Worm (Caenorhabditis elegans): ENCODE measurements around the gene nhr-149.

The nhr-149 gene

DNA sequence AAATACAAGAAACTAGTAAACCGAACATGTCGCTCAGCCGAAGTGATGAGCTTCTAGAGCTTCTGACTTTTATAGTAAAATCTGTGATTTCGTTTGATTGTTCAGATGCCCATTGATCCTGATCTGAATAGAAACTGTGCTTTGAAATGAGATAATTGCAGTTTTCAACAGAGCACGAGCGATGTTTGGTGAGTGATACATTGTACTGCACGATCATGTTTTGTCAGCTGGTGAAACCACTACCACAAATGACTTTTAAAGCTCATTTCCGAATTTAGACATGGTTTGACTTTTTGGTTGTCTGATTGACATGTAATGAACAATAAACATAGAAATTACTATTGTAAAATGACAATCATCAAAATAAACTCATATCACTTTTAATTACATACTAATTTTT, 6.0 kb upstream of the nhr-149 start, which contains the start of gene tag-293:
TSS of gene tag-293 (minus strand) at position 101 of the 400 bp plus-strand sequence.
- no peak for TF ChIP-seq egl-18 (GFP tag; IDR thresholded peaks at IDR 0.05)
- TF ChIP-seq aptf-2 (GFP tag; conservative IDR thresholded peaks at IDR 0.05): no peak
- TF ChIP-seq F33H1.4 (GFP tag; IDR thresholded peaks at IDR 0.05): no peak
- no peak for TF ChIP-seq unc-62 (GFP tag; optimal IDR thresholded peaks at IDR 0.05)
- TF ChIP-seq ceh-27 (GFP tag; optimal IDR thresholded peaks at IDR 0.05): no peak
- no peak for TF ChIP-seq zim-3 (tag; optimal IDR thresholded peaks at IDR 0.05)
- TF ChIP-seq aptf-3 (GFP tag; IDR thresholded peaks at IDR 0.05): no peak
- TF ChIP-seq madf-8 (GFP tag; conservative IDR thresholded peaks at IDR 0.05): no peak
- no peak for TF ChIP-seq attf-5 (GFP tag; optimal IDR thresholded peaks at IDR 0.05)
- no peak for TF ChIP-seq nfya-1 (tag; optimal IDR thresholded peaks at IDR 0.05; ENCODE audit: borderline replicate concordance, insufficient read depth)
- TF ChIP-seq nhr-90 (tag; optimal IDR thresholded peaks at IDR 0.05): no peak
- no peak for TF ChIP-seq egl-44 (GFP tag; IDR thresholded peaks at IDR 0.05)
- TF ChIP-seq mes-4 (tag; optimal IDR thresholded peaks at IDR 0.05): no peak
- no peak for TF ChIP-seq somi-1 (GFP tag; optimal IDR thresholded peaks at IDR 0.05)

- TF ChIP-seq mel-28 (tag; optimal IDR thresholded peaks at IDR 0.05; ENCODE audit: borderline replicate concordance) (no peak), egl-44 (GFP tag; IDR thresholded peaks at IDR 0.05) (no peak), dpl-1 (GFP tag; optimal IDR thresholded peaks at IDR 0.05) (no peak), B0336.3 (GFP tag; IDR thresholded peaks at IDR 0.05) (no peak), athp-1 (tag; optimal IDR thresholded peaks at IDR 0.05) (no peak), egl-18 (GFP tag; IDR thresholded peaks at IDR 0.05) (no peak), Y53F4B.3 (GFP tag; IDR thresholded peaks at IDR 0.05) (no peak), dpff-1 (tag; optimal IDR thresholded peaks at IDR 0.05) (no peak), mes-4 (tag; optimal IDR thresholded peaks at IDR 0.05) (no peak), madf-3 (GFP tag; IDR thresholded peaks at IDR 0.05) (no peak), snpc-1.1 (tag; optimal IDR thresholded peaks at IDR 0.05; ENCODE audit: insufficient read depth) (no peak), B0035.1 (tag; optimal IDR thresholded peaks at IDR 0.05) (no peak), mxl-1 (tag; optimal IDR thresholded peaks at IDR 0.05) (no peak), aptf-2 (GFP tag; conservative IDR thresholded peaks at IDR 0.05) (no peak), lag-1 (GFP tag; IDR thresholded peaks at IDR 0.05) (no peak), attf-5 (GFP tag; optimal IDR thresholded peaks at IDR 0.05) (no peak), tlf-1 (GFP tag; optimal IDR thresholded peaks at IDR 0.05) (no peak), B0019.2 (GFP tag; conservative IDR thresholded peaks at IDR 0.05) (no peak), nhr-80 (tag; optimal IDR thresholded peaks at IDR 0.05) (no peak), lsl-1 (GFP tag; optimal IDR thresholded peaks at IDR 0.05) (no peak)
Observed at ce11 chrV:7353602-7354001, 4.2 kb upstream of the nhr-149 start.

ce11 chrV:7352186-7353053, 3.0 kb upstream of the nhr-149 start, which contains the start of the genes srh-231 and srh-275:
Gene srh-231 (minus strand): TSS chrV:7352236.
Gene srh-275 (plus strand): TSS chrV:7353003.
- TF ChIP-seq bed-1 (GFP tag; IDR thresholded peaks at IDR 0.05) (no peak), fkh-3 (tag; optimal IDR thresholded peaks at IDR 0.05) (no peak), B0336.3 (GFP tag; IDR thresholded peaks at IDR 0.05) (no peak), sdz-38 (tag; optimal IDR thresholded peaks at IDR 0.05) (no peak), repo-1 (tag; optimal IDR thresholded peaks at IDR 0.05) (no peak), Y79H2A.3 (GFP tag; conservative IDR thresholded peaks at IDR 0.05) (no peak), madf-6 (GFP tag; IDR thresholded peaks at IDR 0.05) (no peak), lin-54 (GFP tag; optimal IDR thresholded peaks at IDR 0.05) (no peak), K12H6.12 (tag; optimal IDR thresholded peaks at IDR 0.05) (no peak), rpc-1 (optimal IDR thresholded peaks at IDR 0.05) (no peak), rpc-1 (tag; optimal IDR thresholded peaks at IDR 0.05) (no peak), akir-1 (GFP tag; optimal IDR thresholded peaks at IDR 0.05) (no peak), hrde-1 (tag; optimal IDR thresholded peaks at IDR 0.05; ENCODE audit: borderline replicate concordance) (no peak), ztf-6 (GFP tag; IDR thresholded peaks at IDR 0.05) (no peak)
